Fruit fly (Drosophila melanogaster): ENCODE measurements around the gene Lip2.

Lip2 gene

DNA sequence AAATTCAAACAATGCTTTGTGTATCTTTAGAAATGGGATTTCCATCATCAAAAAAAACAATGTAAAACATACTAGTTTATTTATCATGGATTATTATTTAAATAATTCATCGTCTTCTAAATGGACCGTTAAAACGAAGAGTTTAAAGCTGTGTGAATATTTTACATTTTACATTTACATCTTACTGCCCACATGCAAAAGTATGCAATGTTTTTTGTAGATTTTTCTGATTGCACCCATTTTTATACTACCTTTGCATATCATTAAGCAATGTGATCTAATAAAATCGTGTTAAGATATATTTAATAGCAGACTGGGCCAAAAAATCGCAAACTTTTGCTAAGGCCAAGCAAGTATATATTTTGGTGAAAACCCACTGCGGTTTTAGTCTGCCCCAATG is 37.7 kb downstream of the Lip2 start:
- TF ChIP-seq Hr39 (GFP tag; optimal IDR thresholded peaks at IDR 0.05) (no peak), Sox14 (GFP tag; optimal IDR thresholded peaks at IDR 0.05) (no peak), Ets96B (tag; optimal IDR thresholded peaks at IDR 0.05) (no peak), OdsH (GFP tag; optimal IDR thresholded peaks at IDR 0.05) (no peak), dsx (GFP tag; optimal IDR thresholded peaks at IDR 0.05; ENCODE audit: poor library complexity, severe bottlenecking) (no peak), CG8632 (GFP tag; optimal IDR thresholded peaks at IDR 0.05) (no peak), CG4318 (GFP tag; optimal IDR thresholded peaks at IDR 0.05) (no peak), CG16779 (tag; optimal IDR thresholded peaks at IDR 0.05) (no peak), Lpt (GFP tag; optimal IDR thresholded peaks at IDR 0.05) (no peak), fd59A (GFP tag; optimal IDR thresholded peaks at IDR 0.05) (no peak), Ets21C (GFP tag; optimal IDR thresholded peaks at IDR 0.05) (no peak), fkh (GFP tag; optimal IDR thresholded peaks at IDR 0.05) (no peak), CG6854 (GFP tag; optimal IDR thresholded peaks at IDR 0.05) (no peak), spab (GFP tag; optimal IDR thresholded peaks at IDR 0.05) (no peak), net (GFP tag; optimal IDR thresholded peaks at IDR 0.05) (no peak), CG11902 (GFP tag; optimal IDR thresholded peaks at IDR 0.05) (no peak), CG11762 (GFP tag; optimal IDR thresholded peaks at IDR 0.05; ENCODE audit: insufficient read depth) (no peak), pdm3 (GFP tag; optimal IDR thresholded peaks at IDR 0.05) (no peak), CG3032 (tag; optimal IDR thresholded peaks at IDR 0.05) (no peak)

DNA sequence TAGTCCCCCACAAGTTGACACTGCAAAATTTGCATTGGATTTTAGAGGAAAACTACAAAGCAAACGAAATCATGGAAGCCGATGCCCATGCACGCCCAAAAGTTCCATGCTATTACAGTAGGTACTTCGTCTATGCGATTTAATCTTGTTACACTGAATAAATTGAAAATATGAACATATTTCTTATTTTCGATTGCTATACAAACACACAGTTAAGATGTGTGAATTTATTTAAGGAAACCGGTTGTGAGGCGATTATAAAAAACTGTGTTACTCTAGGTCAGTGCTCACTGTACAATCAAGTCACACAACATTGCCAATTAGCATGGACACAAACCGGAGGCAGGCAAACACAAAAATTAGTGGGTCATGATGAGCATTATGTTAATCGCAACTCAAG is 43.6 kb downstream of the Lip2 start:
- TF ChIP-seq CG6276 (GFP tag; optimal IDR thresholded peaks at IDR 0.05) = peak; percentile 66
- peak; percentile 72 for TF ChIP-seq CG7368 (GFP tag; optimal IDR thresholded peaks at IDR 0.05)
- peak; percentile 54 for TF ChIP-seq topi (GFP tag; optimal IDR thresholded peaks at IDR 0.05)
- peak; percentile 93 for TF ChIP-seq CG6163 (GFP tag; IDR thresholded peaks at IDR 0.05)
- TF ChIP-seq CG1621 (tag; optimal IDR thresholded peaks at IDR 0.05) = peak; percentile 69
- peak; percentile 23 for TF ChIP-seq Smox (GFP tag; optimal IDR thresholded peaks at IDR 0.05)
- TF ChIP-seq OdsH (GFP tag; optimal IDR thresholded peaks at IDR 0.05) = peak; percentile 88
- TF ChIP-seq pdm3 (GFP tag; optimal IDR thresholded peaks at IDR 0.05) = peak; percentile 86
- TF ChIP-seq CG16779 (tag; optimal IDR thresholded peaks at IDR 0.05) = peak; percentile 38
- TF ChIP-seq eg (GFP tag; IDR thresholded peaks at IDR 0.05) = peak; percentile 90
- TF ChIP-seq CG6792 (GFP tag; optimal IDR thresholded peaks at IDR 0.05) = peak; percentile 74
- TF ChIP-seq Ets21C (GFP tag; optimal IDR thresholded peaks at IDR 0.05) = peak; percentile 9
- peak; percentile 83 for TF ChIP-seq CG3919 (GFP tag; optimal IDR thresholded peaks at IDR 0.05)
- TF ChIP-seq CG31627 (GFP tag; optimal IDR thresholded peaks at IDR 0.05) = peak; percentile 60
- peak; percentile 82 for TF ChIP-seq CG10631 (GFP tag; optimal IDR thresholded peaks at IDR 0.05)
- TF ChIP-seq Sox102F (GFP tag; optimal IDR thresholded peaks at IDR 0.05) = peak; percentile 42
- no peak for TF ChIP-seq CG6854 (GFP tag; optimal IDR thresholded peaks at IDR 0.05)
- TF ChIP-seq CG6808 (GFP tag; optimal IDR thresholded peaks at IDR 0.05) = peak; percentile 17
- TF ChIP-seq Met (GFP tag; optimal IDR thresholded peaks at IDR 0.05) = peak; percentile 57
- TF ChIP-seq lz (GFP tag; optimal IDR thresholded peaks at IDR 0.05) = peak; percentile 52
- peak; percentile 50 to 57 for TF ChIP-seq ss (GFP tag; optimal IDR thresholded peaks at IDR 0.05)
- peak; percentile 85 for TF ChIP-seq CG8119 (GFP tag; IDR thresholded peaks at IDR 0.05)
- TF ChIP-seq CG11902 (GFP tag; optimal IDR thresholded peaks at IDR 0.05) = peak; percentile 42
- TF ChIP-seq fd85E (GFP tag; optimal IDR thresholded peaks at IDR 0.05) = no peak
- TF ChIP-seq svp (GFP tag) = peak; percentile 68
- TF ChIP-seq spab (GFP tag; optimal IDR thresholded peaks at IDR 0.05) = peak; percentile 43
- peak; percentile 61 for TF ChIP-seq Lpt (GFP tag; optimal IDR thresholded peaks at IDR 0.05)
- peak; percentile 55 for TF ChIP-seq esn (GFP tag; optimal IDR thresholded peaks at IDR 0.05)
- peak; percentile 94 for TF ChIP-seq Eip78C (GFP tag)
- peak; percentile 76 for TF ChIP-seq Sox14 (GFP tag; optimal IDR thresholded peaks at IDR 0.05)
- peak; percentile 15 for TF ChIP-seq CG9139 (GFP tag; optimal IDR thresholded peaks at IDR 0.05)
- TF ChIP-seq vri (GFP tag; optimal IDR thresholded peaks at IDR 0.05) = no peak
- TF ChIP-seq dac (GFP tag; optimal IDR thresholded peaks at IDR 0.05) = peak; percentile 68
- peak; percentile 56 for TF ChIP-seq fd59A (GFP tag; optimal IDR thresholded peaks at IDR 0.05)
- peak; percentile 87 for TF ChIP-seq CG32006 (GFP tag; optimal IDR thresholded peaks at IDR 0.05)
- TF ChIP-seq CG11762 (GFP tag; optimal IDR thresholded peaks at IDR 0.05; ENCODE audit: insufficient read depth) = peak; percentile 67
- TF ChIP-seq cyc (GFP tag; optimal IDR thresholded peaks at IDR 0.05) = peak; percentile 40
- peak; percentile 81 for TF ChIP-seq Eip75B (GFP tag; optimal IDR thresholded peaks at IDR 0.05)
- TF ChIP-seq dsx (GFP tag; optimal IDR thresholded peaks at IDR 0.05; ENCODE audit: poor library complexity, severe bottlenecking) = peak; percentile 61
- peak; percentile 70 for TF ChIP-seq CG8319 (GFP tag; optimal IDR thresholded peaks at IDR 0.05)
- peak; percentile 57 for TF ChIP-seq CG8632 (GFP tag; optimal IDR thresholded peaks at IDR 0.05)
- TF ChIP-seq Ets96B (tag; optimal IDR thresholded peaks at IDR 0.05) = peak; percentile 70
- TF ChIP-seq CG3032 (tag; optimal IDR thresholded peaks at IDR 0.05) = peak; percentile 58
